Fruit fly (Drosophila melanogaster) whole organism, embryonic: ENCODE results near the gene Cyp313a5.

Experiments
- Adf1 ChIP-seq: fragments of 200-800 bp; sonication (Bioruptor generic); IDR thresholded peaks from 2 replicates; pipeline ENCODE4 v1.3.6; 2022; ENCODE audit warnings: missing biosample characterization, missing genetic modification characterization
- B-H1 ChIP-seq: fragments of 200-800 bp; sonication (Bioruptor generic); IDR thresholded peaks from 3 replicates; pipeline ENCODE4 v1.3.6; 2022; ENCODE audit warnings: missing biosample characterization, missing genetic modification characterization
- CG10321 ChIP-seq: fragments of 200-800 bp; sonication (Bioruptor generic); IDR thresholded peaks from 2 replicates; pipeline ENCODE4 v1.3.6; 2022; ENCODE audit warnings: missing biosample characterization, missing genetic modification characterization
- CG11085 ChIP-seq: fragments of 200-800 bp; sonication (Bioruptor generic); IDR thresholded peaks from 2 replicates; pipeline ENCODE4 v1.3.6; 2022; ENCODE audit warnings: missing biosample characterization, missing genetic modification characterization
- CG11696 ChIP-seq: fragments of 200-800 bp; sonication (Bioruptor generic); IDR thresholded peaks from 2 replicates; pipeline ENCODE4 v1.3.6; 2022; ENCODE audit warnings: missing biosample characterization, missing genetic modification characterization
- CG12155 ChIP-seq: fragments of 200-800 bp; sonication (Bioruptor generic); optimal IDR thresholded peaks from 3 replicates; lab custom pipeline; 2016; ENCODE audit warnings: missing biosample characterization, missing genetic modification characterization
- CG14860 ChIP-seq: fragments of 200-800 bp; sonication (Bioruptor generic); IDR thresholded peaks from 3 replicates; pipeline ENCODE4 v1.3.6; 2022; ENCODE audit warnings: missing biosample characterization, missing genetic modification characterization; ENCODE audit not compliant: partially characterized antibody
- CG17612 ChIP-seq: fragments of 200-800 bp; sonication (Bioruptor generic); IDR thresholded peaks from 2 replicates; pipeline ENCODE4 v1.3.6; 2022; ENCODE audit warnings: missing biosample characterization, missing genetic modification characterization
- CG1792 ChIP-seq: fragments of 200-800 bp; sonication (Bioruptor generic); optimal IDR thresholded peaks from 2 replicates; lab custom pipeline; 2016; ENCODE audit warnings: missing biosample characterization, missing genetic modification characterization
- CG18599 ChIP-seq: fragments of 200-800 bp; sonication (Bioruptor generic); optimal IDR thresholded peaks from 3 replicates; lab custom pipeline; 2017; ENCODE audit warnings: missing biosample characterization, missing genetic modification characterization, mild to moderate bottlenecking, moderate library complexity, missing genetic modification reagents
- CG2875 ChIP-seq: fragments of 200-800 bp; sonication (Bioruptor generic); optimal IDR thresholded peaks from 2 replicates; lab custom pipeline; 2017; ENCODE audit warnings: missing biosample characterization, mild to moderate bottlenecking, missing genetic modification characterization, missing genetic modification reagents
- CG2889 ChIP-seq: fragments of 200-800 bp; sonication (Bioruptor generic); IDR thresholded peaks from 3 replicates; pipeline ENCODE4 v1.3.6; 2022; ENCODE audit warnings: missing biosample characterization, missing genetic modification characterization
- CG42726 ChIP-seq: fragments of 200-800 bp; sonication (Bioruptor generic); IDR thresholded peaks from 2 replicates; pipeline ENCODE4 v1.3.6; 2022; ENCODE audit warnings: missing biosample characterization, missing genetic modification characterization; ENCODE audit not compliant: partially characterized antibody
- CG4360 ChIP-seq: fragments of 200-800 bp; sonication (Bioruptor generic); IDR thresholded peaks from 2 replicates; pipeline ENCODE4 v1.3.6; 2022; ENCODE audit warnings: missing biosample characterization, missing genetic modification characterization
- CG4730 ChIP-seq: fragments of 200-800 bp; sonication (Bioruptor generic); IDR thresholded peaks from 2 replicates; pipeline ENCODE4 v1.3.6; 2022; ENCODE audit warnings: missing biosample characterization, missing genetic modification characterization
- CG6272 ChIP-seq: fragments of 200-800 bp; sonication (Bioruptor generic); IDR thresholded peaks from 2 replicates; pipeline ENCODE4 v1.3.6; 2022; ENCODE audit warnings: missing biosample characterization, missing genetic modification characterization
- CG7271 ChIP-seq: fragments of 200-800 bp; sonication (Bioruptor generic); optimal IDR thresholded peaks from 2 replicates; lab custom pipeline; 2018; ENCODE audit warnings: missing biosample characterization, mild to moderate bottlenecking, missing genetic modification characterization, moderate library complexity
- CG7987 ChIP-seq: fragments of 200-800 bp; sonication (Bioruptor generic); optimal IDR thresholded peaks from 2 replicates; lab custom pipeline; 2018; ENCODE audit warnings: missing biosample characterization, mild to moderate bottlenecking, missing genetic modification characterization, moderate library complexity
- CG9797 ChIP-seq: fragments of 200-800 bp; sonication (Bioruptor generic); optimal IDR thresholded peaks from 3 replicates; lab custom pipeline; 2018; ENCODE audit warnings: missing biosample characterization, mild to moderate bottlenecking, missing genetic modification characterization
- Deaf1 ChIP-seq: fragments of 200-800 bp; optimal IDR thresholded peaks from 3 replicates; lab custom pipeline; 2019; ENCODE audit warnings: missing biosample characterization, mild to moderate bottlenecking, missing genetic modification characterization, moderate library complexity
- Fer1 ChIP-seq: fragments of 200-800 bp; sonication (Bioruptor generic); optimal IDR thresholded peaks from 2 replicates; lab custom pipeline; 2017; ENCODE audit warnings: missing biosample characterization, mild to moderate bottlenecking, missing genetic modification characterization
- Fer2 ChIP-seq: fragments of 200-800 bp; sonication (Bioruptor generic); optimal IDR thresholded peaks from 2 replicates; lab custom pipeline; 2018; ENCODE audit warnings: missing biosample characterization, mild to moderate bottlenecking, missing genetic modification characterization, moderate library complexity
- Hey ChIP-seq: fragments of 200-800 bp; sonication (Bioruptor generic); optimal IDR thresholded peaks from 3 replicates; lab custom pipeline; 2018; ENCODE audit warnings: missing biosample characterization, mild to moderate bottlenecking, missing genetic modification characterization
- Hr39 ChIP-seq: fragments of >200 bp; optimal IDR thresholded peaks from 2 replicates; lab custom pipeline; 2017
- NC2β ChIP-seq: fragments of 200-800 bp; sonication (Bioruptor generic); optimal IDR thresholded peaks from 2 replicates; lab custom pipeline; 2016; ENCODE audit warnings: missing biosample characterization, missing genetic modification characterization
- NfI ChIP-seq: fragments of 200-800 bp; sonication (Bioruptor generic); optimal IDR thresholded peaks from 3 replicates; lab custom pipeline; 2018; ENCODE audit warnings: missing biosample characterization, mild to moderate bottlenecking, missing genetic modification characterization, moderate library complexity
- Oaz ChIP-seq: fragments of 200-800 bp; sonication (Bioruptor generic); IDR thresholded peaks from 2 replicates; pipeline ENCODE4 v1.3.6; 2022; ENCODE audit warnings: missing biosample characterization, missing genetic modification characterization
- Poxn ChIP-seq: fragments of 200-800 bp; sonication (Bioruptor generic); IDR thresholded peaks from 2 replicates; pipeline ENCODE4 v1.3.6; 2022; ENCODE audit warnings: missing biosample characterization, missing genetic modification characterization
- Rx ChIP-seq: fragments of 200-800 bp; sonication (Bioruptor generic); IDR thresholded peaks from 2 replicates; pipeline ENCODE4 v1.3.6; 2022; ENCODE audit warnings: missing biosample characterization, missing genetic modification characterization
- Scr ChIP-seq: fragments of 200-800 bp; sonication (Bioruptor generic); IDR thresholded peaks from 2 replicates; pipeline ENCODE4 v1.3.6; 2022; ENCODE audit warnings: missing biosample characterization, missing genetic modification characterization; ENCODE audit not compliant: partially characterized antibody
- Spps ChIP-seq: fragments of 200-800 bp; sonication (Bioruptor generic); optimal IDR thresholded peaks from 2 replicates; lab custom pipeline; 2018; ENCODE audit warnings: missing biosample characterization, mild to moderate bottlenecking, missing genetic modification characterization
- Xbp1 ChIP-seq: fragments of 200-800 bp; sonication (Bioruptor generic); optimal IDR thresholded peaks from 3 replicates; lab custom pipeline; 2016; ENCODE audit warnings: missing biosample characterization, mild to moderate bottlenecking, missing genetic modification characterization
- YL-1 ChIP-seq: fragments of 200-800 bp; sonication (Bioruptor generic); optimal IDR thresholded peaks from 3 replicates; lab custom pipeline; 2017; ENCODE audit warnings: missing biosample characterization, mild to moderate bottlenecking, missing genetic modification characterization
- amos ChIP-seq: fragments of 200-800 bp; sonication (Bioruptor generic); IDR thresholded peaks from 2 replicates; pipeline ENCODE4 v1.3.6; 2022; ENCODE audit warnings: missing biosample characterization, missing genetic modification characterization; ENCODE audit not compliant: partially characterized antibody
- aop ChIP-seq: fragments of 200-800 bp; sonication (Bioruptor generic); IDR thresholded peaks from 2 replicates; pipeline ENCODE4 v1.3.6; 2022; ENCODE audit warnings: missing biosample characterization, missing genetic modification characterization
- dmrt99B ChIP-seq: fragments of 200-800 bp; sonication (Bioruptor generic); optimal IDR thresholded peaks from 2 replicates; lab custom pipeline; 2018; ENCODE audit warnings: missing biosample characterization, mild to moderate bottlenecking, missing genetic modification characterization, moderate library complexity
- ewg ChIP-seq: fragments of 200-800 bp; sonication (Bioruptor generic); optimal IDR thresholded peaks from 3 replicates; lab custom pipeline; 2017; ENCODE audit warnings: mild to moderate bottlenecking, missing biosample characterization, missing genetic modification reagents, missing genetic modification characterization
- gsb-n ChIP-seq: fragments of 200-800 bp; sonication (Bioruptor generic); optimal IDR thresholded peaks from 3 replicates; lab custom pipeline; 2018; ENCODE audit warnings: missing biosample characterization, mild to moderate bottlenecking, missing genetic modification characterization
- ham ChIP-seq: fragments of 200-800 bp; sonication (Bioruptor generic); IDR thresholded peaks from 2 replicates; pipeline ENCODE4 v1.3.6; 2022; ENCODE audit warnings: missing biosample characterization, missing genetic modification characterization
- lilli ChIP-seq: fragments of 200-800 bp; sonication (Bioruptor generic); optimal IDR thresholded peaks from 3 replicates; lab custom pipeline; 2016; ENCODE audit warnings: missing biosample characterization, missing genetic modification characterization
- lmd ChIP-seq: fragments of 200-800 bp; sonication (Bioruptor generic); IDR thresholded peaks from 2 replicates; pipeline ENCODE4 v1.3.6; 2022; ENCODE audit warnings: missing biosample characterization, missing genetic modification characterization
- luna ChIP-seq: fragments of 200-800 bp; sonication (Bioruptor generic); optimal IDR thresholded peaks from 2 replicates; lab custom pipeline; 2016; ENCODE audit warnings: missing biosample characterization, missing genetic modification characterization
- mam ChIP-seq: fragments of 200-800 bp; sonication (Bioruptor generic); optimal IDR thresholded peaks from 3 replicates; lab custom pipeline; 2016; ENCODE audit warnings: missing biosample characterization, missing genetic modification characterization
- nerfin-2 ChIP-seq: fragments of 200-800 bp; sonication (Bioruptor generic); IDR thresholded peaks from 2 replicates; pipeline ENCODE4 v1.3.6; 2022; ENCODE audit warnings: missing biosample characterization, missing genetic modification characterization; ENCODE audit not compliant: partially characterized antibody
- pnt ChIP-seq: fragments of 200-800 bp; sonication (Bioruptor generic); optimal IDR thresholded peaks from 3 replicates; lab custom pipeline; 2016; ENCODE audit warnings: missing biosample characterization, missing genetic modification characterization
- repo ChIP-seq: fragments of 200-800 bp; sonication (Bioruptor generic); optimal IDR thresholded peaks from 2 replicates; lab custom pipeline; 2016; ENCODE audit warnings: missing biosample characterization, missing genetic modification characterization
- run ChIP-seq: fragments of 200-800 bp; sonication (Bioruptor generic); optimal IDR thresholded peaks from 3 replicates; lab custom pipeline; 2018; ENCODE audit warnings: missing biosample characterization, mild to moderate bottlenecking, missing genetic modification characterization
- sd ChIP-seq: fragments of 200-800 bp; sonication (Bioruptor generic); optimal IDR thresholded peaks from 3 replicates; lab custom pipeline; 2018; ENCODE audit warnings: missing biosample characterization, mild to moderate bottlenecking, missing genetic modification characterization, moderate library complexity
- sna ChIP-seq: fragments of 200-800 bp; sonication (Bioruptor generic); IDR thresholded peaks from 2 replicates; pipeline ENCODE4 v1.3.6; 2022; ENCODE audit warnings: missing biosample characterization, missing genetic modification characterization; ENCODE audit not compliant: partially characterized antibody
- stwl ChIP-seq: fragments of 200-800 bp; sonication (Bioruptor generic); optimal IDR thresholded peaks from 3 replicates; lab custom pipeline; 2018; ENCODE audit warnings: missing biosample characterization, mild to moderate bottlenecking, missing genetic modification characterization, moderate library complexity

Gene Cyp313a5

DNA sequence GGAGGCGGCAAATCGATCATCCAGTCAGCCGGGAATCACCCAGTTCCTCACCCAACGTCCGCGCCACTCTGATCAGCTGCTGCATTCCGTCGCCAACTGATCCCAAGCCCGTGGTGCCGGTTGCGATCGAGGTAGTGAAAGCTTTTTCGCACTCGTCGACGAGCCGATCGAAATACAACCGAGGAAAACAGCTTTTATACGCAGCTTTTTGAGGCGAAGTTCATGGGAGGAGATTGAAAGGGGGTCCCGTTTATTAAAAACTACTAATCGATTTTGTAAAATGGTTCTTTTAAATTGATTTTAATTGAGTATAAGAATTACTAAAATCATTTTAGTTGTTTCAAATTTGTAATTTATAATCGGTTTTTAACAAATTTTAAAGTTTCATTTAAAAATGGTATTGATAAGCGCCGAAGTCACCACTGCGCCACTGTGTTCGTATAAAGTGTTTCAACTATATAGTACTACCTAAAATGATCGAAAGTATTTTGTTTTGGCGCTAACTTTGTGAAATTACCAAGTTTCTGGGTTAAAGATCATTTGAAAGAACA is 13.0 kb downstream of the Cyp313a5 start, which contains the start of gene CG4860 (continued):
- no peak for TF ChIP-seq CG2889 (GFP tag; lab: Robert Waterston, UW)
- no peak for TF ChIP-seq Fer1 (GFP tag; lab: Kevin White, UChicago)
- TF ChIP-seq CG10321 (GFP tag; lab: Robert Waterston, UW): peak; percentile 60
- TF ChIP-seq CG1792: peak; percentile 50
- TF ChIP-seq Poxn (GFP tag; lab: Robert Waterston, UW): peak; percentile 64; the same call in 1 of the 2 replicates
- TF ChIP-seq Xbp1 (GFP tag; lab: Kevin White, UChicago): peak; percentile 92
- peak; percentile 89 for TF ChIP-seq CG18599 (GFP tag; lab: Kevin White, UChicago)
- peak; percentile 72 for TF ChIP-seq run (tag; lab: Kevin White, UChicago)
- TF ChIP-seq YL-1 (GFP tag; lab: Kevin White, UChicago): peak; percentile 16
- 0 out of 2 replicates have a peak, but pooled peaks have one; percentile 16 for TF ChIP-seq Oaz (GFP tag; lab: Robert Waterston, UW)
- peak; percentile 6 for TF ChIP-seq Spps (tag; lab: Kevin White, UChicago)
- no peak for TF ChIP-seq Scr (GFP tag; lab: Robert Waterston, UW)
- peak; percentile 90 for TF ChIP-seq lmd (GFP tag; lab: Robert Waterston, UW)
- peak; percentile 69 for TF ChIP-seq Adf1 (GFP tag; lab: Robert Waterston, UW)
- peak; percentile 88 for TF ChIP-seq dmrt99B (tag; lab: Kevin White, UChicago)
- no peak for TF ChIP-seq sd (tag; lab: Kevin White, UChicago)
- TF ChIP-seq sna (GFP tag; lab: Robert Waterston, UW): no peak
- TF ChIP-seq gsb-n (tag; lab: Kevin White, UChicago): peak; percentile 81
- peak; percentile 62 for TF ChIP-seq CG7987 (GFP tag; lab: Kevin White, UChicago)
- no peak; the same call in 1 of the 2 replicates for TF ChIP-seq amos (GFP tag; lab: Robert Waterston, UW)
- TF ChIP-seq CG11696 (GFP tag; lab: Robert Waterston, UW): peak; percentile 36; the same call in 1 of the 2 replicates
- 0 out of 2 replicates have a peak, but pooled peaks have one; percentile 56 for TF ChIP-seq aop
- TF ChIP-seq Hr39 (lab: Kevin White, UChicago): no peak
- TF ChIP-seq CG6272 (GFP tag; lab: Robert Waterston, UW): peak; percentile 80
- peak; percentile 87 for TF ChIP-seq Fer2 (tag; lab: Kevin White, UChicago)
- no peak for TF ChIP-seq nerfin-2 (GFP tag; lab: Robert Waterston, UW)
- TF ChIP-seq NC2β: peak; percentile 55
- TF ChIP-seq pnt (GFP tag; lab: Kevin White, UChicago): peak; percentile 76
- TF ChIP-seq CG42726 (GFP tag; lab: Robert Waterston, UW): no peak
- TF ChIP-seq CG4730: peak; percentile 80
- 0 out of 2 replicates have a peak, but pooled peaks have one; percentile 5 for TF ChIP-seq ham (GFP tag; lab: Robert Waterston, UW)
- no peak for TF ChIP-seq CG4360 (GFP tag; lab: Robert Waterston, UW)
- peak; percentile 20 for TF ChIP-seq CG7271 (tag; lab: Kevin White, UChicago)
- peak; percentile 89 for TF ChIP-seq NfI (GFP tag; lab: Kevin White, UChicago)
- peak; percentile 70 for TF ChIP-seq luna
- TF ChIP-seq repo (GFP tag; lab: Kevin White, UChicago): peak; percentile 63
- TF ChIP-seq B-H1 (GFP tag; lab: Robert Waterston, UW): peak; percentile 80
- TF ChIP-seq CG12155 (GFP tag; lab: Kevin White, UChicago): peak; percentile 91
- TF ChIP-seq CG14860 (GFP tag; lab: Robert Waterston, UW): no peak
- TF ChIP-seq stwl: no peak
- no peak for TF ChIP-seq Hey (tag; lab: Kevin White, UChicago)
- peak; percentile 73 for TF ChIP-seq Rx
- peak; percentile 94 for TF ChIP-seq Deaf1
- TF ChIP-seq mam: peak; percentile 93
- TF ChIP-seq ewg: peak; percentile 58
- no peak for TF ChIP-seq CG9797 (GFP tag; lab: Kevin White, UChicago)
- peak; percentile 72 for TF ChIP-seq CG11085
- peak; percentile 93 for TF ChIP-seq lilli (GFP tag; lab: Kevin White, UChicago)
- TF ChIP-seq CG17612 (GFP tag; lab: Robert Waterston, UW): peak; percentile 73
- peak; percentile 76 for TF ChIP-seq CG2875 (GFP tag; lab: Kevin White, UChicago)
